Worm (Caenorhabditis elegans) whole organism, midembryonic: ENCODE measurements around the gene twk-36.

Experiments used
- T22C8.4 ChIP-seq: fragments of 200-800 bp; sonication (Bioruptor generic); IDR thresholded peaks from 2 replicates; pipeline ENCODE4 v1.3.6; 2022; ENCODE audit warnings: missing genetic modification characterization, missing compliant biosample characterization
- cog-1 ChIP-seq: sonication (generic microtip); optimal IDR thresholded peaks from 2 replicates; lab custom pipeline; 2016; ENCODE audit warnings: missing genetic modification characterization, missing compliant biosample characterization
- flt-1 ChIP-seq: fragments of 200-800 bp; sonication (Bioruptor generic); IDR thresholded peaks from 2 replicates; pipeline ENCODE4 v1.3.6; 2022; ENCODE audit warnings: missing genetic modification characterization, missing compliant biosample characterization
- klf-2 ChIP-seq: fragments of 200-800 bp; sonication (Bioruptor generic); conservative IDR thresholded peaks from 2 replicates; pipeline ENCODE4 v1.3.6; 2022; ENCODE audit warnings: missing genetic modification reagents, missing genetic modification characterization, missing compliant biosample characterization
- med-1 ChIP-seq: sonication (generic microtip); optimal IDR thresholded peaks from 2 replicates; lab custom pipeline; 2017; ENCODE audit warnings: missing genetic modification characterization, mild to moderate bottlenecking, missing compliant biosample characterization, antibody characterized with exemption, missing genetic modification reagents; ENCODE audit not compliant: insufficient read depth
- ref-1 ChIP-seq: fragments of 200-800 bp; sonication (Bioruptor generic); conservative IDR thresholded peaks from 2 replicates; pipeline ENCODE4 v1.3.6; 2022; ENCODE audit warnings: missing genetic modification reagents, missing genetic modification characterization, missing compliant biosample characterization
- tab-1 ChIP-seq: fragments of 200-800 bp; sonication (Bioruptor generic); IDR thresholded peaks from 2 replicates; pipeline ENCODE4 v1.3.6; 2022; ENCODE audit warnings: missing genetic modification characterization, missing compliant biosample characterization
- ztf-23 ChIP-seq: fragments of 200-800 bp; sonication (Bioruptor generic); IDR thresholded peaks from 2 replicates; pipeline ENCODE4 v1.3.6; 2022; ENCODE audit warnings: missing genetic modification reagents, missing genetic modification characterization, missing compliant biosample characterization
- ztf-29 ChIP-seq: fragments of 200-800 bp; sonication (Bioruptor generic); IDR thresholded peaks from 2 replicates; pipeline ENCODE4 v1.3.6; 2022; ENCODE audit warnings: missing genetic modification reagents, missing genetic modification characterization, missing compliant biosample characterization

ce11 chrV:17777127-17777526 lies 30.3 kb upstream of the twk-36 start, which contains the start of gene ddo-1:
- TF ChIP-seq ztf-23 (no peak), med-1 (GFP tag; lab: Kevin White, UChicago) (no peak), flt-1 (GFP tag; lab: Robert Waterston, UW) (no peak), tab-1 (GFP tag; lab: Robert Waterston, UW) (no peak), T22C8.4 (GFP tag; lab: Robert Waterston, UW) (no peak), ztf-29 (GFP tag; lab: Robert Waterston, UW) (no peak), cog-1 (tag; lab: Kevin White, UChicago) (no peak), klf-2 (GFP tag; lab: Robert Waterston, UW) (no peak), ref-1 (no peak)
